Worm (Caenorhabditis elegans) whole organism, L1 larva: ENCODE measurements around the gene asna-1.

Source experiments
- C04F5.9 ChIP-seq: sonication (generic microtip); optimal IDR thresholded peaks from 2 replicates; lab custom pipeline; 2016; ENCODE audit warnings: missing genetic modification characterization, missing compliant biosample characterization
- aha-1 ChIP-seq: fragments of 150-350 bp; optimal IDR thresholded peaks from 2 replicates; lab custom pipeline; 2014; ENCODE audit warnings: missing biosample characterization, missing genetic modification characterization
- aly-2 ChIP-seq: fragments of 150-350 bp; optimal IDR thresholded peaks from 2 replicates; lab custom pipeline; 2014; ENCODE audit warnings: missing biosample characterization, missing genetic modification characterization
- blmp-1 ChIP-seq: fragments of 150-350 bp; optimal IDR thresholded peaks from 2 replicates; lab custom pipeline; 2014; ENCODE audit warnings: missing biosample characterization, missing genetic modification characterization
- ceh-63 ChIP-seq: fragments of 200-800 bp; sonication (Bioruptor generic); optimal IDR thresholded peaks from 2 replicates; lab custom pipeline; 2018; ENCODE audit warnings: mild to moderate bottlenecking, missing genetic modification characterization, missing compliant biosample characterization
- ceh-82 ChIP-seq, 3 experiments: fragments of 150-350 bp in 1 of 3; sonication (generic microtip) in 2 of 3; optimal IDR thresholded peaks; 2 replicates each; lab custom pipeline; 2014 to 2017; ENCODE audit warnings: missing biosample characterization in 3 of 3, missing genetic modification characterization in 3 of 3
- ceh-88 ChIP-seq: fragments of 200-800 bp; sonication (Bioruptor generic); IDR thresholded peaks from 2 replicates; pipeline ENCODE4 v1.3.6; 2022; ENCODE audit warnings: missing genetic modification characterization, missing compliant biosample characterization
- ceh-90 ChIP-seq: sonication (generic microtip); optimal IDR thresholded peaks from 2 replicates; lab custom pipeline; 2016; ENCODE audit warnings: missing genetic modification characterization, missing compliant biosample characterization
- dpl-1 ChIP-seq, 3 experiments: fragments of 150-350 bp in 2 of 3; sonication (generic microtip) in 1 of 3; optimal IDR thresholded peaks; 2 replicates each; lab custom pipeline; 2014 to 2017; ENCODE audit warnings: missing biosample characterization in 3 of 3, missing genetic modification characterization in 3 of 3, missing genetic modification reagents in 3 of 3
- dsc-1 ChIP-seq: sonication (generic microtip); optimal IDR thresholded peaks from 2 replicates; lab custom pipeline; 2016; ENCODE audit warnings: mild to moderate bottlenecking, missing genetic modification characterization, missing compliant biosample characterization
- efl-3 ChIP-seq: fragments of 200-800 bp; sonication (Bioruptor generic); optimal IDR thresholded peaks from 2 replicates; lab custom pipeline; 2018; ENCODE audit warnings: mild to moderate bottlenecking, missing genetic modification characterization, missing compliant biosample characterization
- egl-13 ChIP-seq: sonication (generic microtip); optimal IDR thresholded peaks from 2 replicates; lab custom pipeline; 2016; ENCODE audit warnings: missing genotype, missing genetic modification reagents, missing genetic modification characterization, missing compliant biosample characterization
- elt-3 ChIP-seq, 6 experiments: fragments of 150-350 bp in 1 of 6; sonication (generic microtip); optimal IDR thresholded peaks; 2 replicates each; lab custom pipeline; 2017 to 2018; ENCODE audit warnings: missing biosample characterization in 6 of 6, missing genetic modification characterization in 6 of 6, inconsistent platforms in 1 of 6
- fos-1 ChIP-seq: fragments of 150-350 bp; optimal IDR thresholded peaks from 2 replicates; lab custom pipeline; 2014; ENCODE audit warnings: missing biosample characterization, missing genetic modification characterization
- hlh-17 ChIP-seq: fragments of 200-800 bp; sonication (Bioruptor generic); optimal IDR thresholded peaks from 2 replicates; lab custom pipeline; 2018; ENCODE audit warnings: missing genetic modification characterization, mild to moderate bottlenecking, missing compliant biosample characterization, moderate library complexity, borderline replicate concordance
- hlh-4 ChIP-seq: sonication (generic microtip); optimal IDR thresholded peaks from 2 replicates; lab custom pipeline; 2016; ENCODE audit warnings: mild to moderate bottlenecking, missing genetic modification characterization, missing compliant biosample characterization
- hpl-2 ChIP-seq: fragments of 150-350 bp; optimal IDR thresholded peaks from 2 replicates; lab custom pipeline; 2014; ENCODE audit warnings: missing biosample characterization, missing genetic modification reagents, missing genetic modification characterization
- jun-1 ChIP-seq: fragments of 150-350 bp; optimal IDR thresholded peaks from 2 replicates; lab custom pipeline; 2014; ENCODE audit warnings: missing biosample characterization, missing genetic modification reagents, missing genetic modification characterization
- lin-13 ChIP-seq: fragments of 150-350 bp; optimal IDR thresholded peaks from 2 replicates; lab custom pipeline; 2014; ENCODE audit warnings: missing biosample characterization, missing genetic modification reagents, missing genetic modification characterization
- lin-14 ChIP-seq: fragments of 200-800 bp; sonication (Bioruptor generic); optimal IDR thresholded peaks from 2 replicates; lab custom pipeline; 2018; ENCODE audit warnings: mild to moderate bottlenecking, missing genetic modification characterization, moderate library complexity, missing compliant biosample characterization
- lin-15B ChIP-seq: fragments of 150-350 bp; sonication (generic microtip); optimal IDR thresholded peaks from 3 replicates; lab custom pipeline; 2014; ENCODE audit warnings: missing biosample characterization, missing genetic modification characterization
- lin-35 ChIP-seq, 2 experiments: fragments of 150-350 bp; optimal IDR thresholded peaks; 2 replicates each; lab custom pipeline; 2014; ENCODE audit warnings: missing biosample characterization in 2 of 2, missing genetic modification characterization in 2 of 2, missing genetic modification reagents in 2 of 2
- lin-39 ChIP-seq: fragments of 150-350 bp; optimal IDR thresholded peaks from 2 replicates; lab custom pipeline; 2014; ENCODE audit warnings: missing biosample characterization, missing genetic modification reagents, missing genetic modification characterization
- lir-3 ChIP-seq: sonication (generic microtip); optimal IDR thresholded peaks from 2 replicates; lab custom pipeline; 2016; ENCODE audit warnings: mild to moderate bottlenecking, missing genetic modification characterization, moderate library complexity, missing compliant biosample characterization; ENCODE audit not compliant: poor library complexity
- lsy-2 ChIP-seq, 2 experiments: fragments of 150-350 bp; optimal IDR thresholded peaks; 2 replicates each; lab custom pipeline; 2014; ENCODE audit warnings: missing biosample characterization in 2 of 2, missing genetic modification characterization in 2 of 2
- mdl-1 ChIP-seq, 2 experiments: fragments of 150-350 bp; optimal IDR thresholded peaks; 2 replicates each; lab custom pipeline; 2014 to 2017; ENCODE audit warnings: missing biosample characterization in 2 of 2, missing genetic modification characterization in 2 of 2, inconsistent platforms in 1 of 2
- mef-2 ChIP-seq: fragments of 150-350 bp; optimal IDR thresholded peaks from 2 replicates; lab custom pipeline; 2014; ENCODE audit warnings: missing biosample characterization, missing genetic modification characterization
- mep-1 ChIP-seq: fragments of 150-350 bp; optimal IDR thresholded peaks from 2 replicates; lab custom pipeline; 2014; ENCODE audit warnings: missing biosample characterization, missing genetic modification characterization
- nhr-11 ChIP-seq: fragments of 150-350 bp; optimal IDR thresholded peaks from 2 replicates; lab custom pipeline; 2014; ENCODE audit warnings: missing biosample characterization, missing genetic modification characterization
- nhr-19 ChIP-seq: fragments of 200-800 bp; sonication (Bioruptor generic); conservative IDR thresholded peaks from 2 replicates; pipeline ENCODE4 v1.3.6; 2022; ENCODE audit warnings: missing genetic modification characterization, missing compliant biosample characterization
- nhr-28 ChIP-seq: fragments of 150-350 bp; optimal IDR thresholded peaks from 2 replicates; lab custom pipeline; 2014; ENCODE audit warnings: missing biosample characterization, missing genetic modification characterization
- nhr-71 ChIP-seq: sonication (generic microtip); optimal IDR thresholded peaks from 2 replicates; lab custom pipeline; 2016; ENCODE audit warnings: mild to moderate bottlenecking, missing genetic modification characterization, moderate library complexity, missing compliant biosample characterization
- nhr-76 ChIP-seq: sonication (generic microtip); optimal IDR thresholded peaks from 2 replicates; lab custom pipeline; 2017; ENCODE audit warnings: missing biosample characterization, missing genetic modification characterization
- nhr-77 ChIP-seq: fragments of 150-350 bp; optimal IDR thresholded peaks from 2 replicates; lab custom pipeline; 2014; ENCODE audit warnings: missing biosample characterization, missing genetic modification characterization
- nhr-90 ChIP-seq: sonication (generic microtip); optimal IDR thresholded peaks from 2 replicates; lab custom pipeline; 2016; ENCODE audit warnings: mild to moderate bottlenecking, missing genetic modification characterization, missing compliant biosample characterization; ENCODE audit not compliant: poor library complexity
- pag-3 ChIP-seq: sonication (generic microtip); optimal IDR thresholded peaks from 2 replicates; lab custom pipeline; 2017; ENCODE audit warnings: missing genetic modification characterization, mild to moderate bottlenecking, missing compliant biosample characterization, antibody characterized with exemption, borderline replicate concordance; ENCODE audit not compliant: insufficient read depth
- pax-3 ChIP-seq: fragments of 200-800 bp; sonication (Bioruptor generic); optimal IDR thresholded peaks from 2 replicates; lab custom pipeline; 2018; ENCODE audit warnings: mild to moderate bottlenecking, missing genetic modification characterization, moderate library complexity, missing compliant biosample characterization
- pqm-1 ChIP-seq: sonication (generic microtip); optimal IDR thresholded peaks from 3 replicates; lab custom pipeline; 2017; ENCODE audit warnings: missing biosample characterization, missing genetic modification characterization
- skn-1 ChIP-seq: fragments of 150-350 bp; optimal IDR thresholded peaks from 2 replicates; lab custom pipeline; 2014; ENCODE audit warnings: missing biosample characterization, missing genetic modification characterization
- sox-4 ChIP-seq: sonication (generic microtip); optimal IDR thresholded peaks from 2 replicates; lab custom pipeline; 2016; ENCODE audit warnings: missing genetic modification characterization, missing compliant biosample characterization
- sup-37 ChIP-seq: fragments of 200-800 bp; sonication (Bioruptor generic); optimal IDR thresholded peaks from 2 replicates; lab custom pipeline; 2018; ENCODE audit warnings: mild to moderate bottlenecking, missing genetic modification characterization, missing compliant biosample characterization
- unc-130 ChIP-seq: fragments of 150-350 bp; optimal IDR thresholded peaks from 2 replicates; lab custom pipeline; 2017; ENCODE audit warnings: missing biosample characterization, missing genetic modification characterization, inconsistent platforms
- unc-30 ChIP-seq: sonication (generic microtip); optimal IDR thresholded peaks from 2 replicates; lab custom pipeline; 2017; ENCODE audit warnings: missing biosample characterization, missing genetic modification characterization
- unc-98 ChIP-seq: fragments of 200-800 bp; sonication (Bioruptor generic); IDR thresholded peaks from 2 replicates; pipeline ENCODE4 v1.3.6; 2022; ENCODE audit warnings: missing genetic modification characterization, missing compliant biosample characterization
- zag-1 ChIP-seq: fragments of 150-350 bp; optimal IDR thresholded peaks from 2 replicates; lab custom pipeline; 2014; ENCODE audit warnings: missing biosample characterization, missing genetic modification characterization
- zip-4 ChIP-seq: fragments of 200-800 bp; sonication (Bioruptor generic); optimal IDR thresholded peaks from 2 replicates; lab custom pipeline; 2018; ENCODE audit warnings: mild to moderate bottlenecking, missing genetic modification characterization, moderate library complexity, missing compliant biosample characterization
- ztf-11 ChIP-seq, 2 experiments: sonication (generic microtip); optimal IDR thresholded peaks; 2 replicates each; lab custom pipeline; 2016 to 2017; ENCODE audit warnings: missing genetic modification characterization in 2 of 2, missing biosample characterization in 1 of 2, missing compliant biosample characterization in 1 of 2

asna-1 gene

ce11 chrIII:8867922-8868655 lies 26.8 kb upstream of the asna-1 start (continued):
- no peak for TF ChIP-seq C04F5.9
- TF ChIP-seq lin-13 (GFP tag; lab: Kevin White, UChicago), result no peak
- peak; percentile 46 for TF ChIP-seq skn-1
- peak; percentile 74 for TF ChIP-seq lin-14
- TF ChIP-seq efl-3, result no peak
- TF ChIP-seq elt-3 (tag; optimal IDR thresholded peaks at IDR 0.05; lab: Kevin White, UChicago), result peak in 5 of 6 experiments; percentile 57 to 90 (median 70)
- TF ChIP-seq egl-13 (tag; lab: Kevin White, UChicago), result no peak
- TF ChIP-seq hpl-2 (GFP tag; lab: Kevin White, UChicago), result peak; percentile 39
- TF ChIP-seq lir-3 (tag; lab: Kevin White, UChicago), result peak; percentile 7
- peak in 1 of 2 experiments; percentile 70 for TF ChIP-seq lin-35 (GFP tag; optimal IDR thresholded peaks at IDR 0.05; lab: Kevin White, UChicago)

- no peak for TF ChIP-seq nhr-90 (tag; lab: Kevin White, UChicago)
- no peak for TF ChIP-seq hlh-17 (GFP tag; lab: Kevin White, UChicago)
- TF ChIP-seq pax-3 (tag; lab: Kevin White, UChicago), result no peak
- TF ChIP-seq lin-35 (GFP tag; optimal IDR thresholded peaks at IDR 0.05; lab: Kevin White, UChicago), result no peak
Observed at ce11 chrIII:8869663-8870062, 25.2 kb upstream of the asna-1 start.

- TF ChIP-seq dsc-1 (tag; lab: Kevin White, UChicago) (no peak), ceh-88 (GFP tag; lab: Robert Waterston, UW) (no peak), mep-1 (no peak), nhr-71 (tag; lab: Kevin White, UChicago) (peak; percentile 19), unc-30 (tag; lab: Kevin White, UChicago) (no peak), zag-1 (no peak), hlh-4 (tag; lab: Kevin White, UChicago) (no peak), jun-1 (tag; lab: Kevin White, UChicago) (no peak), aly-2 (no peak), nhr-28 (tag; lab: Kevin White, UChicago) (no peak), lsy-2 (tag; optimal IDR thresholded peaks at IDR 0.05; lab: Kevin White, UChicago) (no peak), ceh-90 (no peak), elt-3 (tag; optimal IDR thresholded peaks at IDR 0.05; lab: Kevin White, UChicago) (no peak), ceh-82 (tag; optimal IDR thresholded peaks at IDR 0.05; lab: Kevin White, UChicago) (peak in 1 of 3 experiments; percentile 64), unc-130 (no peak), pqm-1 (tag; lab: Kevin White, UChicago) (no peak), nhr-11 (tag; lab: Kevin White, UChicago) (no peak), pag-3 (no peak), zip-4 (no peak), mdl-1 (tag; optimal IDR thresholded peaks at IDR 0.05; lab: Kevin White, UChicago) (no peak), lin-13 (GFP tag; lab: Kevin White, UChicago) (no peak), fos-1 (no peak), nhr-76 (tag; lab: Kevin White, UChicago) (no peak), mef-2 (tag; lab: Kevin White, UChicago) (no peak), ztf-11 (tag; optimal IDR thresholded peaks at IDR 0.05; lab: Kevin White, UChicago) (no peak), lin-39 (tag; lab: Kevin White, UChicago) (no peak), blmp-1 (no peak), dpl-1 (GFP tag; optimal IDR thresholded peaks at IDR 0.05; lab: Kevin White, UChicago) (no peak), sox-4 (no peak), aha-1 (tag; lab: Kevin White, UChicago) (no peak), lin-35 (GFP tag; optimal IDR thresholded peaks at IDR 0.05; lab: Kevin White, UChicago) (peak in 1 of 2 experiments; percentile 8), nhr-19 (GFP tag; lab: Robert Waterston, UW) (no peak), lin-15B (tag; lab: Kevin White, UChicago) (no peak), ceh-63 (GFP tag; lab: Kevin White, UChicago) (peak; percentile 28), nhr-77 (tag; lab: Kevin White, UChicago) (no peak), sup-37 (GFP tag; lab: Kevin White, UChicago) (no peak), egl-13 (tag; lab: Kevin White, UChicago) (no peak), unc-98 (GFP tag; lab: Robert Waterston, UW) (no peak)
Observed at ce11 chrIII:8873045-8873457, 21.8 kb upstream of the asna-1 start.
